Worm (Caenorhabditis elegans) whole organism, L2 larva: Measurements from ENCODE around the gene flh-1.

ENCODE experiments used
- aly-2 ChIP-seq: fragments of 150-350 bp; optimal IDR thresholded peaks from 2 replicates; lab custom pipeline; 2014; ENCODE audit warnings: missing biosample characterization, missing genetic modification characterization
- blmp-1 ChIP-seq: sonication (generic microtip); optimal IDR thresholded peaks from 2 replicates; lab custom pipeline; 2017; ENCODE audit warnings: missing genetic modification characterization, mild to moderate bottlenecking, missing compliant biosample characterization, antibody characterized with exemption, moderate library complexity; ENCODE audit not compliant: insufficient read depth
- egl-27 ChIP-seq: sonication (generic microtip); optimal IDR thresholded peaks from 3 replicates; lab custom pipeline; 2017; ENCODE audit warnings: missing biosample characterization, missing genetic modification reagents, missing genetic modification characterization
- lin-11 ChIP-seq: fragments of 150-350 bp; sonication (generic microtip); optimal IDR thresholded peaks from 2 replicates; lab custom pipeline; 2014; ENCODE audit warnings: missing biosample characterization, missing genetic modification characterization, inconsistent platforms, mixed read lengths
- lin-13 ChIP-seq: fragments of 150-350 bp; optimal IDR thresholded peaks from 2 replicates; lab custom pipeline; 2014; ENCODE audit warnings: missing biosample characterization, missing genetic modification reagents, missing genetic modification characterization
- nhr-10 ChIP-seq: sonication (generic microtip); optimal IDR thresholded peaks from 2 replicates; lab custom pipeline; 2017; ENCODE audit warnings: missing biosample characterization, missing genetic modification characterization
- nhr-11 ChIP-seq: fragments of 150-350 bp; optimal IDR thresholded peaks from 2 replicates; lab custom pipeline; 2014; ENCODE audit warnings: missing biosample characterization, missing genetic modification characterization
- nhr-12 ChIP-seq: fragments of 150-350 bp; optimal IDR thresholded peaks from 2 replicates; lab custom pipeline; 2014; ENCODE audit warnings: missing biosample characterization, missing genetic modification characterization
- nhr-237 ChIP-seq: fragments of 150-350 bp; optimal IDR thresholded peaks from 2 replicates; lab custom pipeline; 2014; ENCODE audit warnings: missing biosample characterization, missing genetic modification characterization
- peb-1 ChIP-seq: fragments of 150-350 bp; optimal IDR thresholded peaks from 2 replicates; lab custom pipeline; 2014; ENCODE audit warnings: missing biosample characterization, missing genetic modification characterization
- sem-4 ChIP-seq: fragments of 150-350 bp; optimal IDR thresholded peaks from 2 replicates; lab custom pipeline; 2014; ENCODE audit warnings: missing biosample characterization, missing genetic modification reagents, missing genetic modification characterization
- snpc-4 ChIP-seq: fragments of 150-350 bp; optimal IDR thresholded peaks from 2 replicates; lab custom pipeline; 2014; ENCODE audit warnings: missing biosample characterization, missing genetic modification characterization
- unc-39 ChIP-seq: fragments of 150-350 bp; optimal IDR thresholded peaks from 2 replicates; lab custom pipeline; 2014; ENCODE audit warnings: missing biosample characterization, missing genetic modification characterization
- unc-55 ChIP-seq: fragments of 150-350 bp; sonication (generic microtip); optimal IDR thresholded peaks from 3 replicates; lab custom pipeline; 2014; ENCODE audit warnings: missing biosample characterization, missing genetic modification reagents, missing genetic modification characterization

- TF ChIP-seq nhr-237 = no peak
- TF ChIP-seq aly-2 (tag; lab: Kevin White, UChicago) = no peak
- no peak for TF ChIP-seq nhr-12 (tag; lab: Kevin White, UChicago)
- TF ChIP-seq lin-11 (tag; lab: Kevin White, UChicago) = no peak
- no peak for TF ChIP-seq peb-1 (tag; lab: Kevin White, UChicago)
- TF ChIP-seq lin-13 = no peak
- no peak for TF ChIP-seq nhr-10 (tag; lab: Kevin White, UChicago)
- no peak for TF ChIP-seq blmp-1
- no peak for TF ChIP-seq egl-27 (tag; lab: Kevin White, UChicago)
- no peak for TF ChIP-seq snpc-4
- no peak for TF ChIP-seq unc-55 (GFP tag; lab: Kevin White, UChicago)
- no peak for TF ChIP-seq nhr-11 (tag; lab: Kevin White, UChicago)
- TF ChIP-seq sem-4 (tag; lab: Kevin White, UChicago) = no peak
- TF ChIP-seq unc-39 (tag; lab: Kevin White, UChicago) = no peak
Observed at ce11 chrIV:9308975-9309374, 44.9 kb upstream of the flh-1 start, which contains the start of gene F49C12.6.
